Worm (Caenorhabditis elegans) whole organism, mixed stage, embryonic: ENCODE measurements around the gene F26C11.1.

ENCODE experiments used
- blmp-1 ChIP-seq: fragments of 150-350 bp; optimal IDR thresholded peaks from 2 replicates; lab custom pipeline; 2014; ENCODE audit warnings: missing biosample characterization, missing genetic modification characterization
- drap-1 ChIP-seq: fragments of 200-800 bp; sonication (Bioruptor generic); optimal IDR thresholded peaks from 3 replicates; lab custom pipeline; 2018; ENCODE audit warnings: mild to moderate bottlenecking, missing genetic modification characterization, missing compliant biosample characterization
- elt-3 ChIP-seq: fragments of 150-350 bp; optimal IDR thresholded peaks from 2 replicates; lab custom pipeline; 2014; ENCODE audit warnings: missing biosample characterization, missing genetic modification characterization
- nhr-28 ChIP-seq: fragments of 150-350 bp; optimal IDR thresholded peaks from 2 replicates; lab custom pipeline; 2014; ENCODE audit warnings: missing biosample characterization, missing genetic modification characterization
- tbx-8 ChIP-seq: fragments of 200-800 bp; sonication (Bioruptor generic); optimal IDR thresholded peaks from 2 replicates; lab custom pipeline; 2018; ENCODE audit warnings: mild to moderate bottlenecking, missing genetic modification characterization, moderate library complexity, missing compliant biosample characterization
- unc-62 ChIP-seq: fragments of 150-350 bp; optimal IDR thresholded peaks from 2 replicates; lab custom pipeline; 2014; ENCODE audit warnings: missing biosample characterization, missing genetic modification reagents, missing genetic modification characterization
- ztf-11 ChIP-seq: fragments of 150-350 bp; optimal IDR thresholded peaks from 2 replicates; lab custom pipeline; 2014; ENCODE audit warnings: missing biosample characterization, missing genetic modification characterization

ce11 chrII:9921622-9922269 lies 27.2 kb downstream of the F26C11.1 start, which contains the start of gene C05C10.2:
- TF ChIP-seq blmp-1 (tag; lab: Kevin White, UChicago) (no peak), unc-62 (GFP tag; lab: Kevin White, UChicago) (no peak), nhr-28 (no peak), drap-1 (no peak), ztf-11 (tag; lab: Kevin White, UChicago) (no peak), tbx-8 (GFP tag; lab: Kevin White, UChicago) (no peak), elt-3 (tag; lab: Kevin White, UChicago) (no peak)
